Fruit fly (Drosophila melanogaster) whole organism, embryonic: ENCODE results near the gene Gas8.
A peak's percentile ranks its signal among the peaks of the same experiment; 100 is the strongest.

Experiments
- Antp ChIP-seq: fragments of 200-800 bp; sonication (Bioruptor generic); optimal IDR thresholded peaks from 3 replicates; lab custom pipeline; 2016; ENCODE audit warnings: missing biosample characterization, missing genetic modification characterization
- Bteb2 ChIP-seq: fragments of 200-800 bp; sonication (Bioruptor generic); optimal IDR thresholded peaks from 2 replicates; lab custom pipeline; 2016; ENCODE audit warnings: missing biosample characterization, missing genetic modification characterization
- CG1024 ChIP-seq: fragments of 200-800 bp; sonication (Bioruptor generic); IDR thresholded peaks from 2 replicates; pipeline ENCODE4 v1.3.6; 2022; ENCODE audit warnings: missing biosample characterization, missing genetic modification characterization
- CG10654 ChIP-seq: fragments of 200-800 bp; sonication (Bioruptor generic); optimal IDR thresholded peaks from 2 replicates; lab custom pipeline; 2016; ENCODE audit warnings: missing biosample characterization, missing genetic modification characterization
- CG12299 ChIP-seq: fragments of 200-800 bp; sonication (Bioruptor generic); optimal IDR thresholded peaks from 2 replicates; lab custom pipeline; 2018; ENCODE audit warnings: missing biosample characterization, mild to moderate bottlenecking, missing genetic modification characterization
- CG12769 ChIP-seq: fragments of 200-800 bp; sonication (Bioruptor generic); optimal IDR thresholded peaks from 2 replicates; lab custom pipeline; 2019; ENCODE audit warnings: missing biosample characterization, mild to moderate bottlenecking, missing genetic modification characterization, moderate library complexity
- CG15011 ChIP-seq: fragments of 200-800 bp; sonication (Bioruptor generic); optimal IDR thresholded peaks from 3 replicates; lab custom pipeline; 2018; ENCODE audit warnings: missing biosample characterization, mild to moderate bottlenecking, missing genetic modification characterization
- CG15514 ChIP-seq: fragments of 200-800 bp; sonication (Bioruptor generic); optimal IDR thresholded peaks from 3 replicates; lab custom pipeline; 2017; ENCODE audit warnings: missing biosample characterization, missing genetic modification characterization, mild to moderate bottlenecking, moderate library complexity, missing genetic modification reagents
- CG17612 ChIP-seq: fragments of 200-800 bp; sonication (Bioruptor generic); IDR thresholded peaks from 2 replicates; pipeline ENCODE4 v1.3.6; 2022; ENCODE audit warnings: missing biosample characterization, missing genetic modification characterization
- CG18011 ChIP-seq: fragments of 200-800 bp; sonication (Bioruptor generic); optimal IDR thresholded peaks from 2 replicates; lab custom pipeline; 2017; ENCODE audit warnings: missing biosample characterization, missing genetic modification characterization, mild to moderate bottlenecking, moderate library complexity, missing genotype
- CG18262 ChIP-seq: fragments of 200-800 bp; optimal IDR thresholded peaks from 3 replicates; lab custom pipeline; 2019; ENCODE audit warnings: missing biosample characterization, mild to moderate bottlenecking, missing genetic modification characterization, moderate library complexity
- CG2678 ChIP-seq: fragments of 200-800 bp; sonication (Bioruptor generic); optimal IDR thresholded peaks from 3 replicates; lab custom pipeline; 2019; ENCODE audit warnings: missing biosample characterization, mild to moderate bottlenecking, missing genetic modification characterization, moderate library complexity
- CG32767 ChIP-seq: fragments of 200-800 bp; sonication (Bioruptor generic); IDR thresholded peaks from 2 replicates; pipeline ENCODE4 v1.3.6; 2022; ENCODE audit warnings: missing biosample characterization, missing genetic modification characterization
- CG34224 ChIP-seq: fragments of 200-800 bp; sonication (Bioruptor generic); IDR thresholded peaks from 3 replicates; pipeline ENCODE4 v1.3.6; 2022; ENCODE audit warnings: missing biosample characterization, missing genetic modification characterization; ENCODE audit not compliant: partially characterized antibody
- CG34376 ChIP-seq: fragments of 200-800 bp; sonication (Bioruptor generic); optimal IDR thresholded peaks from 2 replicates; lab custom pipeline; 2018; ENCODE audit warnings: missing biosample characterization, mild to moderate bottlenecking, missing genetic modification characterization
- CG3838 ChIP-seq: fragments of 200-800 bp; sonication (Bioruptor generic); optimal IDR thresholded peaks from 3 replicates; lab custom pipeline; 2016; ENCODE audit warnings: missing biosample characterization, missing genetic modification characterization
- CG43689 ChIP-seq: fragments of 200-800 bp; sonication (Bioruptor generic); IDR thresholded peaks from 2 replicates; pipeline ENCODE4 v1.3.6; 2022; ENCODE audit warnings: missing biosample characterization, missing genetic modification characterization
- CG6683 ChIP-seq: fragments of 200-800 bp; sonication (Bioruptor generic); optimal IDR thresholded peaks from 2 replicates; lab custom pipeline; 2017; ENCODE audit warnings: missing biosample characterization, mild to moderate bottlenecking, missing genetic modification characterization, missing genetic modification reagents
- CG6854 ChIP-seq: fragments of 200-800 bp; sonication (Bioruptor generic); optimal IDR thresholded peaks from 3 replicates; lab custom pipeline; 2017; ENCODE audit warnings: missing biosample characterization, mild to moderate bottlenecking, missing genetic modification characterization
- CG7271 ChIP-seq: fragments of 200-800 bp; sonication (Bioruptor generic); optimal IDR thresholded peaks from 2 replicates; lab custom pipeline; 2018; ENCODE audit warnings: missing biosample characterization, mild to moderate bottlenecking, missing genetic modification characterization, moderate library complexity
- CG7357 ChIP-seq: fragments of 200-800 bp; sonication (Bioruptor generic); IDR thresholded peaks from 3 replicates; pipeline ENCODE4 v1.3.6; 2022; ENCODE audit warnings: missing biosample characterization, missing genetic modification characterization
- CG8290 ChIP-seq, 3 experiments: fragments of 200-800 bp; sonication (Bioruptor generic); optimal IDR thresholded peaks; 2 replicates each; lab custom pipeline; 2016 to 2019; ENCODE audit warnings: missing biosample characterization in 3 of 3, missing genetic modification characterization in 3 of 3, mild to moderate bottlenecking in 2 of 3, moderate library complexity in 1 of 3
- CG8944 ChIP-seq: fragments of 200-800 bp; sonication (Bioruptor generic); optimal IDR thresholded peaks from 3 replicates; lab custom pipeline; 2016; ENCODE audit warnings: missing biosample characterization, missing genetic modification characterization
- Camta ChIP-seq: fragments of 200-800 bp; sonication (Bioruptor generic); optimal IDR thresholded peaks from 2 replicates; lab custom pipeline; 2016; ENCODE audit warnings: missing biosample characterization, missing genetic modification characterization
- Dbx ChIP-seq: fragments of 200-800 bp; sonication (Bioruptor generic); IDR thresholded peaks from 3 replicates; pipeline ENCODE4 v1.3.6; 2022; ENCODE audit warnings: missing biosample characterization, missing genetic modification characterization
- Deaf1 ChIP-seq: fragments of 200-800 bp; optimal IDR thresholded peaks from 3 replicates; lab custom pipeline; 2019; ENCODE audit warnings: missing biosample characterization, mild to moderate bottlenecking, missing genetic modification characterization, moderate library complexity
- Dip2 ChIP-seq: fragments of 200-800 bp; sonication (Bioruptor generic); IDR thresholded peaks from 2 replicates; pipeline ENCODE4 v1.3.6; 2022; ENCODE audit warnings: missing biosample characterization, missing genetic modification characterization
- Dip3 ChIP-seq: fragments of 200-800 bp; sonication (Bioruptor generic); optimal IDR thresholded peaks from 3 replicates; lab custom pipeline; 2016; ENCODE audit warnings: missing biosample characterization, missing genetic modification characterization
- Doc3 ChIP-seq: fragments of 200-800 bp; sonication (Bioruptor generic); IDR thresholded peaks from 3 replicates; pipeline ENCODE4 v1.3.6; 2022; ENCODE audit warnings: missing biosample characterization, missing genetic modification characterization; ENCODE audit not compliant: partially characterized antibody
- Ets97D ChIP-seq: fragments of 200-800 bp; sonication (Bioruptor generic); optimal IDR thresholded peaks from 3 replicates; lab custom pipeline; 2016; ENCODE audit warnings: missing biosample characterization, missing genetic modification characterization
- Fer1 ChIP-seq: fragments of 200-800 bp; sonication (Bioruptor generic); optimal IDR thresholded peaks from 2 replicates; lab custom pipeline; 2017; ENCODE audit warnings: missing biosample characterization, mild to moderate bottlenecking, missing genetic modification characterization
- Fer3 ChIP-seq: fragments of 200-800 bp; sonication (Bioruptor generic); optimal IDR thresholded peaks from 2 replicates; lab custom pipeline; 2018; ENCODE audit warnings: missing biosample characterization, mild to moderate bottlenecking, missing genetic modification characterization, moderate library complexity
- HmgD ChIP-seq: fragments of 200-800 bp; sonication (Bioruptor generic); optimal IDR thresholded peaks from 3 replicates; lab custom pipeline; 2016; ENCODE audit warnings: missing biosample characterization, missing genetic modification characterization
- Hmr ChIP-seq: fragments of 200-800 bp; sonication (Bioruptor generic); optimal IDR thresholded peaks from 3 replicates; lab custom pipeline; 2017; ENCODE audit warnings: mild to moderate bottlenecking, missing biosample characterization, missing genetic modification reagents, missing genetic modification characterization
- Mad ChIP-seq: fragments of 200-800 bp; sonication (Bioruptor generic); optimal IDR thresholded peaks from 2 replicates; lab custom pipeline; 2016; ENCODE audit warnings: missing biosample characterization, missing genetic modification characterization
- Mrtf ChIP-seq: fragments of 200-800 bp; sonication (Bioruptor generic); IDR thresholded peaks from 3 replicates; pipeline ENCODE4 v1.3.6; 2022; ENCODE audit warnings: missing biosample characterization, missing genetic modification characterization
- bcd ChIP-seq: fragments of 200-800 bp; sonication (Bioruptor generic); optimal IDR thresholded peaks from 2 replicates; lab custom pipeline; 2017; ENCODE audit warnings: missing biosample characterization, mild to moderate bottlenecking, missing genetic modification characterization
- caup ChIP-seq: fragments of 200-800 bp; sonication (Bioruptor generic); optimal IDR thresholded peaks from 3 replicates; lab custom pipeline; 2017; ENCODE audit warnings: missing biosample characterization, mild to moderate bottlenecking, missing genetic modification characterization, moderate library complexity; ENCODE audit not compliant: severe bottlenecking
- crc ChIP-seq: fragments of 200-800 bp; sonication (Bioruptor generic); optimal IDR thresholded peaks from 2 replicates; lab custom pipeline; 2016; ENCODE audit warnings: missing biosample characterization, missing genetic modification characterization
- crol ChIP-seq: fragments of 200-800 bp; sonication (Bioruptor generic); IDR thresholded peaks from 2 replicates; pipeline ENCODE4 v1.3.6; 2022; ENCODE audit warnings: missing biosample characterization, missing genetic modification characterization
- dati ChIP-seq: fragments of 200-800 bp; sonication (Bioruptor generic); IDR thresholded peaks from 2 replicates; pipeline ENCODE4 v1.3.6; 2022; ENCODE audit warnings: missing biosample characterization, missing genetic modification characterization
- gfzf ChIP-seq: fragments of 200-800 bp; sonication (Bioruptor generic); optimal IDR thresholded peaks from 2 replicates; lab custom pipeline; 2016; ENCODE audit warnings: missing biosample characterization, mild to moderate bottlenecking, missing genetic modification characterization, moderate library complexity
- jing ChIP-seq: fragments of 200-800 bp; sonication (Bioruptor generic); optimal IDR thresholded peaks from 2 replicates; lab custom pipeline; 2018; ENCODE audit warnings: missing biosample characterization, mild to moderate bottlenecking, missing genetic modification characterization
- lmd ChIP-seq: fragments of 200-800 bp; sonication (Bioruptor generic); IDR thresholded peaks from 2 replicates; pipeline ENCODE4 v1.3.6; 2022; ENCODE audit warnings: missing biosample characterization, missing genetic modification characterization
- nmo ChIP-seq: fragments of 200-800 bp; sonication (Bioruptor generic); optimal IDR thresholded peaks from 2 replicates; lab custom pipeline; 2018; ENCODE audit warnings: missing biosample characterization, mild to moderate bottlenecking, missing genetic modification characterization, moderate library complexity
- otp ChIP-seq: fragments of 200-800 bp; sonication (Bioruptor generic); IDR thresholded peaks from 3 replicates; pipeline ENCODE4, ENCODE4 v1.3.6; 2022; ENCODE audit warnings: missing biosample characterization, missing genetic modification characterization
- scrt ChIP-seq: fragments of 200-800 bp; sonication (Bioruptor generic); optimal IDR thresholded peaks from 2 replicates; lab custom pipeline; 2018; ENCODE audit warnings: missing biosample characterization, mild to moderate bottlenecking, missing genetic modification characterization, moderate library complexity
- sd ChIP-seq: fragments of 200-800 bp; sonication (Bioruptor generic); optimal IDR thresholded peaks from 3 replicates; lab custom pipeline; 2018; ENCODE audit warnings: missing biosample characterization, mild to moderate bottlenecking, missing genetic modification characterization, moderate library complexity
- sqz ChIP-seq: fragments of 200-800 bp; sonication (Bioruptor generic); optimal IDR thresholded peaks from 3 replicates; lab custom pipeline; 2018; ENCODE audit warnings: missing biosample characterization, mild to moderate bottlenecking, missing genetic modification characterization
- tup ChIP-seq: fragments of 200-800 bp; sonication (Bioruptor generic); optimal IDR thresholded peaks from 2 replicates; lab custom pipeline; 2016; ENCODE audit warnings: missing biosample characterization, mild to moderate bottlenecking, missing genetic modification characterization, moderate library complexity

Gas8 gene

dm6 chrX:3455431-3456001 lies 49.1 kb downstream of the Gas8 start (continued):
- TF ChIP-seq Fer1 (GFP tag; lab: Kevin White, UChicago) (peak; percentile 14), Ets97D (GFP tag; lab: Kevin White, UChicago) (no peak), CG12769 (peak; percentile 29), CG32767 (GFP tag; lab: Robert Waterston, UW) (0 out of 2 replicates have a peak, but pooled peaks have one; percentile 12), crc (no peak), Dbx (GFP tag; lab: Robert Waterston, UW) (no peak), scrt (no peak), CG34376 (GFP tag; lab: Kevin White, UChicago) (no peak), Fer3 (peak; percentile 15), caup (GFP tag; lab: Kevin White, UChicago) (no peak), jing (GFP tag; lab: Kevin White, UChicago) (no peak), tup (GFP tag; lab: Kevin White, UChicago) (no peak), crol (GFP tag; lab: Robert Waterston, UW) (no peak), CG15514 (GFP tag; lab: Kevin White, UChicago) (no peak), HmgD (GFP tag; lab: Kevin White, UChicago) (no peak), Deaf1 (peak; percentile 24), CG34224 (no peak), CG7271 (tag; lab: Kevin White, UChicago) (no peak), CG12299 (tag; lab: Kevin White, UChicago) (no peak), Dip3 (no peak), sqz (no peak), Antp (no peak), CG6683 (GFP tag; lab: Kevin White, UChicago) (no peak), Mad (GFP tag; lab: Kevin White, UChicago) (no peak), CG2678 (tag; lab: Kevin White, UChicago) (peak; percentile 74), CG8290 (GFP tag; optimal IDR thresholded peaks at IDR 0.05; lab: Kevin White, UChicago) (no peak), CG8290 (tag; optimal IDR thresholded peaks at IDR 0.05; lab: Kevin White, UChicago) (peak in 1 of 2 experiments; percentile 10), CG18011 (GFP tag; lab: Kevin White, UChicago) (no peak), lmd (GFP tag; lab: Robert Waterston, UW) (peak; percentile 61), gfzf (GFP tag; lab: Kevin White, UChicago) (no peak), CG1024 (no peak), otp (GFP tag; lab: Robert Waterston, UW) (no peak), Dip2 (no peak), Doc3 (GFP tag; lab: Robert Waterston, UW) (no peak), CG7357 (no peak), Mrtf (GFP tag; lab: Robert Waterston, UW) (0 out of 3 replicates have a peak, but pooled peaks have one; percentile 25), nmo (GFP tag; lab: Kevin White, UChicago) (peak; percentile 75), CG6854 (GFP tag; lab: Kevin White, UChicago) (no peak), Bteb2 (GFP tag; lab: Kevin White, UChicago) (no peak), CG8944 (GFP tag; lab: Kevin White, UChicago) (no peak), Hmr (peak; percentile 10), bcd (GFP tag; lab: Kevin White, UChicago) (peak; percentile 43), sd (tag; lab: Kevin White, UChicago) (no peak), CG15011 (GFP tag; lab: Kevin White, UChicago) (no peak), dati (GFP tag; lab: Robert Waterston, UW) (no peak), CG3838 (no peak), CG17612 (GFP tag; lab: Robert Waterston, UW) (no peak), CG43689 (GFP tag; lab: Robert Waterston, UW) (no peak), Camta (no peak), CG10654 (GFP tag; lab: Kevin White, UChicago) (no peak), CG18262 (peak; percentile 67)
